Worm (Caenorhabditis elegans) whole organism, early embryonic: ENCODE measurements around the gene F32D8.4.

ENCODE experiments used
- B0310.2 ChIP-seq: sonication (generic microtip); optimal IDR thresholded peaks from 2 replicates; lab custom pipeline; 2016; ENCODE audit warnings: mild to moderate bottlenecking, missing genetic modification characterization, missing compliant biosample characterization
- ama-1 ChIP-seq: fragments of 150-350 bp; optimal IDR thresholded peaks from 2 replicates; lab custom pipeline; 2014
- ceh-36 ChIP-seq: sonication (generic microtip); optimal IDR thresholded peaks from 2 replicates; lab custom pipeline; 2016; ENCODE audit warnings: missing genetic modification characterization, inconsistent platforms, missing compliant biosample characterization
- ets-7 ChIP-seq: sonication (generic microtip); optimal IDR thresholded peaks from 2 replicates; lab custom pipeline; 2016; ENCODE audit warnings: missing genotype, missing genetic modification characterization, missing compliant biosample characterization
- sea-1 ChIP-seq: fragments of 200-800 bp; sonication (Bioruptor generic); conservative IDR thresholded peaks from 2 replicates; pipeline ENCODE4 v1.3.6; 2022; ENCODE audit warnings: missing genetic modification characterization, missing compliant biosample characterization
- tbx-11 ChIP-seq: fragments of 200-800 bp; sonication (Bioruptor generic); IDR thresholded peaks from 2 replicates; pipeline ENCODE4 v1.3.6; 2022; ENCODE audit warnings: missing genetic modification characterization, missing compliant biosample characterization

DNA sequence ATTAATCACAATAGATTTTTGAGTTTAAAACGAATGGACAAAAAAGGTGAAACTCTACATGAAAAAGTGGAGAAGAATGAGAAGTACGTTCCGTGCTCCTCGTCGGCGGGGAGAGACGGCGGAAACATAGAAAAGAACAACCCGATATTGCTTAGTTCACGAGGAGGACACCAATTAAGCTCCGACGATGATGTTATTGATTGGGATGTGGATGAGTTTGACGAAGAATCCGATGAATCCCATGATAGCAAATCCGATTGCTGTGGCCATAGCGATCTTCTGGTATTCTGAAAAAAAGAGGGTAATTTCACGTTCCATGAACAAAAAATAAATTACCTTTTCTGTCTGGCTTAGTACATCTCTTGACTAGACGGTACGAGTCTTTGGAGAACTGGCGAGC, 3.3 kb upstream of the F32D8.4 start:
- TF ChIP-seq sea-1 (GFP tag; lab: Robert Waterston, UW), result no peak
- no peak for TF ChIP-seq ceh-36
- TF ChIP-seq ama-1, result no peak
- no peak for TF ChIP-seq ets-7 (tag; lab: Kevin White, UChicago)
- no peak for TF ChIP-seq B0310.2 (tag; lab: Kevin White, UChicago)
- no peak for TF ChIP-seq tbx-11 (GFP tag; lab: Robert Waterston, UW)
